Worm (Caenorhabditis elegans): ENCODE data around the gene pat-2.

DNA sequence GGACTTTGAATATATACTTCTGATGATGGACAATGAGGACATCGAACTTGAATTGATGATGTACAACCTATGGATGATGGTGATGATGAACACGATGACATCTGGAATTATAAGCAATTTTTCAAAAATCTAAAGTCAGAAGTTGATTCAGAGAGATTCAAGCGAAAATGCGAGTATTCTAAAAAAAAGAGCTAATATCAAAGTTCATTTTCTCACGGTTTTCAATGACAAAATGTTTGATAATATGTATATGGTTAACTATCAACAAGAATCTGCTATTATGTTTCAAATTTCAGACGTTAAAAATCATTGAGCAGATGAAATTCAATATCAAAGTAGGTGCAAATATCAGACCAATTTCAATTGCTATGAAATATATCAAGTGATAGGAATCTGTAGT, 38.8 kb upstream of the pat-2 start, which contains the start of gene K02D10.4:
- TF ChIP-seq F39B2.1 (GFP tag; IDR thresholded peaks at IDR 0.05), result no peak
- no peak for TF ChIP-seq nfya-1 (tag; optimal IDR thresholded peaks at IDR 0.05; ENCODE audit: borderline replicate concordance, insufficient read depth)
- TF ChIP-seq B0019.2 (GFP tag; conservative IDR thresholded peaks at IDR 0.05), result no peak
